Comparison of ENCODE assay signal across 3 worm cellular contexts in the genomic region with DNA sequence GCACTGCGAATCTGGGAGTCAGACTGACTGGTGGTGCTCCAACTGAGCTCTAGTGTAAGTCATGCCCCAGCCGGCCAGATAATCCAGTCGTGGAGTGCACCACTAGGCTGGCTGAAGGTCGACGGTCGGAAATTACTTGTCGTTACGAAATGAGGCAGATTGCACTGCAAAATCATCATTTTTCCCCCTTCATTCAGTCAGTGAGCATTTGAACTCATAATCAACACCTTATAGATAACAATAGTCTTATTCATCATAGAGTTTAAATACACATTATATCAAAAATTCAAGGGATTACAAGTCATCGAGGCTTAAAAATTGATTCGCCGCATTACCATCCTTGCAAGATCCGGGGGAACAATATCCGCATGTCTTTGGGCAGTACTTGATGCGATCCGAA.
TF ChIP-seq lines count a peak whose summit lies in the region.

No protein-coding gene starts in this region.

TF ChIP-seq in whole organism, L2 larva, 48 proteins besides CTCF, POLR2A, EP300 and RAD21:
- TF ChIP-seq fos-1 (tag; optimal IDR thresholded peaks at IDR 0.05; lab: Kevin White, UChicago): peak; percentile 52
- TF ChIP-seq C34F6.9 (tag; optimal IDR thresholded peaks at IDR 0.05; lab: Kevin White, UChicago): no peak

TF ChIP-seq in whole organism, L3 larva, 47 proteins besides CTCF, POLR2A, EP300 and RAD21:
- TF ChIP-seq elt-1 (tag; optimal IDR thresholded peaks at IDR 0.05; lab: Kevin White, UChicago) (no peak), pqm-1 (tag; optimal IDR thresholded peaks at IDR 0.05; lab: Kevin White, UChicago) (peak; percentile 53), nhr-237 (tag; optimal IDR thresholded peaks at IDR 0.05; lab: Kevin White, UChicago) (no peak), egl-27 (tag; optimal IDR thresholded peaks at IDR 0.05; lab: Kevin White, UChicago) (no peak), lsy-12 (tag; optimal IDR thresholded peaks at IDR 0.05; lab: Kevin White, UChicago) (no peak), nhr-28 (tag; optimal IDR thresholded peaks at IDR 0.05; lab: Kevin White, UChicago) (no peak), nhr-43 (tag; optimal IDR thresholded peaks at IDR 0.05; lab: Kevin White, UChicago; ENCODE audit: poor library complexity, severe bottlenecking) (no peak), ztf-11 (tag; optimal IDR thresholded peaks at IDR 0.05; lab: Kevin White, UChicago) (no peak), nhr-76 (tag; optimal IDR thresholded peaks at IDR 0.05; lab: Kevin White, UChicago) (no peak), R02D3.7 (tag; optimal IDR thresholded peaks at IDR 0.05; lab: Kevin White, UChicago) (no peak), elt-2 (tag; optimal IDR thresholded peaks at IDR 0.05; lab: Kevin White, UChicago) (peak; percentile 34), mdl-1 (tag; optimal IDR thresholded peaks at IDR 0.05; lab: Kevin White, UChicago) (no peak), aly-2 (tag; optimal IDR thresholded peaks at IDR 0.05; lab: Kevin White, UChicago) (no peak), nfya-1 (tag; optimal IDR thresholded peaks at IDR 0.05; lab: Kevin White, UChicago; ENCODE audit: insufficient read depth) (no peak), egl-5 (tag; optimal IDR thresholded peaks at IDR 0.05; lab: Kevin White, UChicago) (no peak), eor-1 (tag; optimal IDR thresholded peaks at IDR 0.05; lab: Kevin White, UChicago) (no peak), lin-39 (tag; optimal IDR thresholded peaks at IDR 0.05; lab: Kevin White, UChicago) (no peak), ceh-9 (tag; optimal IDR thresholded peaks at IDR 0.05; lab: Kevin White, UChicago) (no peak), hmg-11 (tag; optimal IDR thresholded peaks at IDR 0.05; lab: Kevin White, UChicago) (no peak), mml-1 (tag; optimal IDR thresholded peaks at IDR 0.05; lab: Kevin White, UChicago) (no peak), ceh-28 (tag; optimal IDR thresholded peaks at IDR 0.05; lab: Kevin White, UChicago) (no peak), ceh-82 (tag; optimal IDR thresholded peaks at IDR 0.05; lab: Kevin White, UChicago) (no peak), skn-1 (tag; optimal IDR thresholded peaks at IDR 0.05; lab: Kevin White, UChicago) (peak; percentile 30), nhr-25 (tag; optimal IDR thresholded peaks at IDR 0.05; lab: Kevin White, UChicago) (no peak)

TF ChIP-seq in whole organism, L4 larva, 104 proteins besides CTCF, POLR2A, EP300 and RAD21:
- TF ChIP-seq snpc-4 (tag; optimal IDR thresholded peaks at IDR 0.05; lab: Kevin White, UChicago): no peak
- TF ChIP-seq daf-16 (GFP tag; optimal IDR thresholded peaks at IDR 0.05; lab: Kevin White, UChicago): no peak
- TF ChIP-seq daf-16 (tag; optimal IDR thresholded peaks at IDR 0.05; lab: Kevin White, UChicago): peak; percentile 9
- no peak for TF ChIP-seq dpl-1 (GFP tag; optimal IDR thresholded peaks at IDR 0.05; lab: Kevin White, UChicago)
- TF ChIP-seq ceh-82 (tag; optimal IDR thresholded peaks at IDR 0.05; lab: Kevin White, UChicago): no peak
- peak; percentile 19 for TF ChIP-seq pqm-1 (tag; optimal IDR thresholded peaks at IDR 0.05; lab: Kevin White, UChicago)
- TF ChIP-seq F49E8.2 (tag; optimal IDR thresholded peaks at IDR 0.05; lab: Kevin White, UChicago; ENCODE audit: borderline replicate concordance): no peak
